Fruit fly (Drosophila melanogaster) S2 (cell line): ENCODE results near the gene Syt14.

Experiments
- CG8478 ChIP-seq: fragments of >200 bp; optimal IDR thresholded peaks from 2 replicates; lab custom pipeline; 2018
- CTCF ChIP-seq, 2 experiments: fragments of >200 bp; optimal IDR thresholded peaks; 2 replicates each; lab custom pipeline; 2018

DNA sequence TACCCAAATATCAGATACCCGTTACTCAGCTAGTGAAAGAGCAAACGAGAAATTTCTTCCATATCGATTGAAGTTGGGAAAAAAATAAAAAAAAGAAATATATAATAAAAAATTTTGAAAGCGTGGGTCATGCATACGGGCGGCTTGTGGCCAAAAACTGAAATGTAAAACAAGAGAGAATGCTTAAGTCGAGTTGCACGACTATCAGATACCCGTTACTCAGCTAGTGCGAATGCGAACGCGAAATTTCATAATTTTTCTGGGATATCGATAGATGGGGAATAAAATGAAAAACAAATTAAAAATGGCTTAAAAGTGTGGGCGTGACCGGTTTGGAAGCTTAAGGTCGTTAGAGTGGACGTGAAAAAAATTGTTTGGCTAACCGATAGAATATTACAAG, 50.5 kb downstream of the Syt14 start:
- TF ChIP-seq CTCF (optimal IDR thresholded peaks at IDR 0.05; lab: Kevin White, UChicago) (no peak), CG8478 (lab: Kevin White, UChicago) (no peak)
